Fruit fly (Drosophila melanogaster) whole organism, prepupa: Measurements from ENCODE around the gene CG42693.
A peak's percentile ranks its signal among the peaks of the same experiment; 100 is the strongest.

ENCODE experiments used
- Blimp-1 ChIP-seq: fragments of 200-800 bp; sonication (Bioruptor generic); optimal IDR thresholded peaks from 3 replicates; lab custom pipeline; 2017; ENCODE audit warnings: missing biosample characterization, missing genetic modification characterization, mild to moderate bottlenecking, moderate library complexity, missing genetic modification reagents
- CG10631 ChIP-seq: fragments of 200-800 bp; sonication (Bioruptor generic); optimal IDR thresholded peaks from 2 replicates; lab custom pipeline; 2016; ENCODE audit warnings: missing biosample characterization, missing genetic modification characterization
- CG10669 ChIP-seq: fragments of 200-800 bp; sonication (Bioruptor generic); optimal IDR thresholded peaks from 3 replicates; lab custom pipeline; 2018; ENCODE audit warnings: missing biosample characterization, mild to moderate bottlenecking, missing genetic modification characterization, moderate library complexity
- CG11294 ChIP-seq: fragments of 200-800 bp; sonication (Bioruptor generic); IDR thresholded peaks from 2 replicates; pipeline ENCODE4 v1.3.6; 2022; ENCODE audit warnings: missing biosample characterization, missing genetic modification characterization
- CG11762 ChIP-seq: fragments of 200-800 bp; sonication (Bioruptor generic); optimal IDR thresholded peaks from 3 replicates; lab custom pipeline; 2016; ENCODE audit warnings: missing biosample characterization, missing genetic modification characterization; ENCODE audit not compliant: insufficient read depth
- CG11902 ChIP-seq: fragments of 200-800 bp; sonication (Bioruptor generic); optimal IDR thresholded peaks from 3 replicates; lab custom pipeline; 2016; ENCODE audit warnings: missing biosample characterization, missing genetic modification characterization
- CG15336 ChIP-seq: fragments of 200-800 bp; sonication (Bioruptor generic); IDR thresholded peaks from 2 replicates; pipeline ENCODE4 v1.3.6; 2022; ENCODE audit warnings: missing biosample characterization, missing genetic modification characterization
- CG1621 ChIP-seq: fragments of 200-800 bp; sonication (Bioruptor generic); optimal IDR thresholded peaks from 3 replicates; lab custom pipeline; 2018; ENCODE audit warnings: missing biosample characterization, mild to moderate bottlenecking, missing genetic modification characterization
- CG16779 ChIP-seq: fragments of 200-800 bp; sonication (Bioruptor generic); optimal IDR thresholded peaks from 3 replicates; lab custom pipeline; 2017; ENCODE audit warnings: missing biosample characterization, mild to moderate bottlenecking, missing genetic modification characterization
- CG3032 ChIP-seq: fragments of 200-800 bp; optimal IDR thresholded peaks from 2 replicates; lab custom pipeline; 2019; ENCODE audit warnings: missing biosample characterization, mild to moderate bottlenecking, missing genetic modification characterization, moderate library complexity
- CG32006 ChIP-seq: fragments of 200-800 bp; sonication (Bioruptor generic); optimal IDR thresholded peaks from 3 replicates; lab custom pipeline; 2017; ENCODE audit warnings: missing biosample characterization, mild to moderate bottlenecking, missing genetic modification characterization
- CG34406 ChIP-seq: fragments of 200-800 bp; sonication (Bioruptor generic); optimal IDR thresholded peaks from 3 replicates; lab custom pipeline; 2016; ENCODE audit warnings: missing biosample characterization, missing genetic modification characterization
- CG3919 ChIP-seq: fragments of 200-800 bp; sonication (Bioruptor generic); optimal IDR thresholded peaks from 3 replicates; lab custom pipeline; 2016; ENCODE audit warnings: missing biosample characterization, missing genetic modification characterization
- CG4318 ChIP-seq: fragments of 200-800 bp; sonication (Bioruptor generic); optimal IDR thresholded peaks from 3 replicates; lab custom pipeline; 2017; ENCODE audit warnings: missing biosample characterization, mild to moderate bottlenecking, missing genetic modification characterization
- CG6163 ChIP-seq: fragments of 200-800 bp; sonication (Bioruptor generic); IDR thresholded peaks from 3 replicates; pipeline ENCODE4 v1.3.6; 2022; ENCODE audit warnings: missing biosample characterization, missing genetic modification characterization
- CG6792 ChIP-seq: fragments of 200-800 bp; sonication (Bioruptor generic); optimal IDR thresholded peaks from 3 replicates; lab custom pipeline; 2016; ENCODE audit warnings: missing biosample characterization, missing genetic modification characterization
- CG6854 ChIP-seq: fragments of 200-800 bp; sonication (Bioruptor generic); optimal IDR thresholded peaks from 2 replicates; lab custom pipeline; 2017; ENCODE audit warnings: missing biosample characterization, mild to moderate bottlenecking, missing genetic modification characterization
- CG7368 ChIP-seq: fragments of 200-800 bp; sonication (Bioruptor generic); optimal IDR thresholded peaks from 3 replicates; lab custom pipeline; 2016; ENCODE audit warnings: missing biosample characterization, missing genetic modification characterization
- CG8119 ChIP-seq: fragments of 200-800 bp; sonication (Bioruptor generic); IDR thresholded peaks from 3 replicates; pipeline ENCODE4 v1.3.6; 2022; ENCODE audit warnings: missing biosample characterization, missing genetic modification characterization
- CG8319 ChIP-seq: fragments of 200-800 bp; sonication (Bioruptor generic); optimal IDR thresholded peaks from 3 replicates; lab custom pipeline; 2016; ENCODE audit warnings: missing biosample characterization, missing genetic modification characterization
- CG8632 ChIP-seq: fragments of 200-800 bp; sonication (Bioruptor generic); optimal IDR thresholded peaks from 3 replicates; lab custom pipeline; 2016; ENCODE audit warnings: missing biosample characterization, missing genetic modification characterization
- Eip75B ChIP-seq: fragments of 200-800 bp; sonication (Bioruptor generic); optimal IDR thresholded peaks from 3 replicates; lab custom pipeline; 2016; ENCODE audit warnings: missing biosample characterization, missing genetic modification characterization
- Eip78C ChIP-seq: fragments of 200-800 bp; sonication (Bioruptor generic); peaks from one replicate; lab custom pipeline; 2016; ENCODE audit warnings: missing biosample characterization, missing genetic modification characterization
- Eip93F ChIP-seq: fragments of 200-800 bp; sonication (Bioruptor generic); optimal IDR thresholded peaks from 2 replicates; lab custom pipeline; 2016; ENCODE audit warnings: missing biosample characterization, mild to moderate bottlenecking, missing genetic modification characterization
- Ets21C ChIP-seq: fragments of 200-800 bp; sonication (Bioruptor generic); optimal IDR thresholded peaks from 3 replicates; lab custom pipeline; 2016; ENCODE audit warnings: missing biosample characterization, missing genetic modification characterization
- Ets96B ChIP-seq: fragments of 200-800 bp; optimal IDR thresholded peaks from 2 replicates; lab custom pipeline; 2019; ENCODE audit warnings: missing biosample characterization, mild to moderate bottlenecking, missing genetic modification characterization, moderate library complexity
- Gug ChIP-seq: fragments of 200-800 bp; sonication (Bioruptor generic); IDR thresholded peaks from 2 replicates; pipeline ENCODE4 v1.3.6; 2022; ENCODE audit warnings: missing biosample characterization, missing genetic modification characterization
- Hr4 ChIP-seq: fragments of 200-800 bp; sonication (Bioruptor generic); optimal IDR thresholded peaks from 3 replicates; lab custom pipeline; 2016; ENCODE audit warnings: missing biosample characterization, missing genetic modification characterization
- Lpt ChIP-seq: fragments of 200-800 bp; sonication (Bioruptor generic); optimal IDR thresholded peaks from 3 replicates; lab custom pipeline; 2016; ENCODE audit warnings: missing biosample characterization, missing genetic modification characterization
- Met ChIP-seq: fragments of 200-800 bp; sonication (Bioruptor generic); optimal IDR thresholded peaks from 3 replicates; lab custom pipeline; 2016; ENCODE audit warnings: missing biosample characterization, missing genetic modification characterization
- OdsH ChIP-seq: fragments of 200-800 bp; sonication (Bioruptor generic); optimal IDR thresholded peaks from 3 replicates; lab custom pipeline; 2016; ENCODE audit warnings: missing biosample characterization, missing genetic modification characterization
- Smox ChIP-seq: fragments of 200-800 bp; sonication (Bioruptor generic); optimal IDR thresholded peaks from 3 replicates; lab custom pipeline; 2016; ENCODE audit warnings: missing biosample characterization, missing genetic modification characterization
- Sox102F ChIP-seq: fragments of 200-800 bp; sonication (Bioruptor generic); optimal IDR thresholded peaks from 2 replicates; lab custom pipeline; 2016; ENCODE audit warnings: missing biosample characterization, mild to moderate bottlenecking, missing genetic modification characterization
- Sox15 ChIP-seq: fragments of 200-800 bp; sonication (Bioruptor generic); optimal IDR thresholded peaks from 3 replicates; lab custom pipeline; 2016; ENCODE audit warnings: missing biosample characterization, missing genetic modification characterization
- achi ChIP-seq: fragments of 200-800 bp; sonication (Bioruptor generic); optimal IDR thresholded peaks from 3 replicates; lab custom pipeline; 2016; ENCODE audit warnings: missing biosample characterization, missing genetic modification characterization
- eg ChIP-seq: fragments of 200-800 bp; sonication (Bioruptor generic); IDR thresholded peaks from 3 replicates; pipeline ENCODE4 v1.3.6; 2022; ENCODE audit warnings: missing biosample characterization, missing genetic modification characterization
- esn ChIP-seq: fragments of 200-800 bp; sonication (Bioruptor generic); optimal IDR thresholded peaks from 2 replicates; lab custom pipeline; 2016; ENCODE audit warnings: missing biosample characterization, mild to moderate bottlenecking, missing genetic modification characterization, moderate library complexity
- fd85E ChIP-seq: fragments of 200-800 bp; sonication (Bioruptor generic); optimal IDR thresholded peaks from 3 replicates; lab custom pipeline; 2016; ENCODE audit warnings: missing biosample characterization, missing genetic modification characterization
- net ChIP-seq: fragments of 200-800 bp; sonication (Bioruptor generic); optimal IDR thresholded peaks from 3 replicates; lab custom pipeline; 2016; ENCODE audit warnings: missing biosample characterization, missing genetic modification characterization
- pdm3 ChIP-seq: fragments of 200-800 bp; sonication (Bioruptor generic); optimal IDR thresholded peaks from 3 replicates; lab custom pipeline; 2016; ENCODE audit warnings: missing biosample characterization, missing genetic modification characterization
- salr ChIP-seq, 2 experiments: fragments of 200-800 bp; sonication (Bioruptor generic); optimal IDR thresholded peaks; 3 replicates each; lab custom pipeline; 2016 to 2018; ENCODE audit warnings: missing biosample characterization in 2 of 2, missing genetic modification characterization in 2 of 2, mild to moderate bottlenecking in 1 of 2
- spab ChIP-seq: fragments of 200-800 bp; sonication (Bioruptor generic); optimal IDR thresholded peaks from 2 replicates; lab custom pipeline; 2017; ENCODE audit warnings: missing biosample characterization, mild to moderate bottlenecking, missing genetic modification characterization, missing genetic modification reagents
- ss ChIP-seq, 2 experiments: fragments of 200-800 bp; sonication (Bioruptor generic); optimal IDR thresholded peaks; 2 replicates in 1 of 2; 3 replicates in 1 of 2; lab custom pipeline; 2017 to 2018; ENCODE audit warnings: mild to moderate bottlenecking in 2 of 2, missing biosample characterization in 2 of 2, missing genetic modification characterization in 2 of 2, moderate library complexity in 1 of 2
- vri ChIP-seq: fragments of 200-800 bp; sonication (Bioruptor generic); optimal IDR thresholded peaks from 3 replicates; lab custom pipeline; 2016; ENCODE audit warnings: missing biosample characterization, mild to moderate bottlenecking, missing genetic modification characterization

CG42693 gene

dm6 chr3R:31706142-31706894 lies 1.8 kb downstream of the CG42693 start (continued):
- TF ChIP-seq CG3919 (GFP tag; lab: Kevin White, UChicago) (peak; percentile 79), CG6792 (no peak), CG15336 (peak; percentile 68), esn (no peak), ss (GFP tag; optimal IDR thresholded peaks at IDR 0.05; lab: Kevin White, UChicago) (peak in 1 of 2 experiments; percentile 1), CG8632 (GFP tag; lab: Kevin White, UChicago) (no peak), Gug (GFP tag; lab: Robert Waterston, UW) (peak; percentile 53), CG10631 (GFP tag; lab: Kevin White, UChicago) (peak; percentile 83), Lpt (peak; percentile 83), CG32006 (peak; percentile 77), net (GFP tag; lab: Kevin White, UChicago) (peak; percentile 31), CG6854 (GFP tag; lab: Kevin White, UChicago) (no peak), CG10669 (GFP tag; lab: Kevin White, UChicago) (peak; percentile 59)

- TF ChIP-seq Ets96B (tag; lab: Kevin White, UChicago) (peak; percentile 3), Eip78C (peak; percentile 36), CG8319 (GFP tag; lab: Kevin White, UChicago) (no peak), CG11294 (no peak), Blimp-1 (no peak), CG11902 (GFP tag; lab: Kevin White, UChicago) (no peak), CG8119 (0 out of 3 replicates have a peak, but pooled peaks have one; percentile 33)
Observed at dm6 chr3R:31704524-31705215, 3.5 kb downstream of the CG42693 start.

DNA sequence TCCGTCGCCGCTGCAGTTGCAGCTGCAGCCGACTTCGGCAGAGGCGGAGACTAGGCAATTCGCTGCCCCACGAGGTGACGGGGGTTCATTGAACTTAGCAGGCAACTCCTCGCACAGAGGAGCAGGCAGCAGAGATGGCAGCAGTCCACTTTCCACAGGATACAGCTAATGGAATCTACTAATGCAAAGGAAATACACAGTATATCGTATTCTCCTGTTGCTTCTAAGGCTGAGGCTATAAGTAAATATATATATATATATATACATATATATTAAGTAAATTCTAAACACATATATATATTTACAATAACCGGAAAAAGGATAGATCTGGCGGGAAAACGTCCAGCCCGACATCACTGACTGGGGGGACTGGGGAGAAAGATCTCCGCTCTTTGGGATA lies 4.8 kb downstream of the CG42693 start:
- TF ChIP-seq vri (GFP tag; lab: Kevin White, UChicago) (no peak), eg (GFP tag; lab: Robert Waterston, UW) (no peak), Ets96B (tag; lab: Kevin White, UChicago) (peak; percentile 8), CG6792 (no peak), spab (peak; percentile 15), CG7368 (no peak), CG3032 (peak; percentile 18), OdsH (GFP tag; lab: Kevin White, UChicago) (no peak)

dm6 chr3R:31701934-31702333 lies 6.2 kb downstream of the CG42693 start:
- no peak for TF ChIP-seq Sox15 (GFP tag; lab: Kevin White, UChicago)
- TF ChIP-seq CG10631 (GFP tag; lab: Kevin White, UChicago), result no peak
- TF ChIP-seq CG4318, result no peak
- no peak for TF ChIP-seq CG11762
- TF ChIP-seq CG6163 (GFP tag; lab: Robert Waterston, UW), result 0 out of 3 replicates have a peak, but pooled peaks have one; percentile 8
- no peak for TF ChIP-seq achi (GFP tag; lab: Kevin White, UChicago)
- no peak for TF ChIP-seq Gug (GFP tag; lab: Robert Waterston, UW)
- TF ChIP-seq ss (GFP tag; optimal IDR thresholded peaks at IDR 0.05; lab: Kevin White, UChicago), result peak; percentile 40 to 53
- no peak for TF ChIP-seq CG8319 (GFP tag; lab: Kevin White, UChicago)
- TF ChIP-seq CG34406, result no peak
- peak; percentile 39 for TF ChIP-seq vri (GFP tag; lab: Kevin White, UChicago)
- TF ChIP-seq net (GFP tag; lab: Kevin White, UChicago), result peak; percentile 11
- no peak for TF ChIP-seq Eip75B (GFP tag; lab: Kevin White, UChicago)
- peak; percentile 44 for TF ChIP-seq CG1621 (tag; lab: Kevin White, UChicago)
- no peak for TF ChIP-seq Ets96B (tag; lab: Kevin White, UChicago)
- no peak for TF ChIP-seq fd85E (GFP tag; lab: Kevin White, UChicago)
- no peak for TF ChIP-seq Smox (GFP tag; lab: Kevin White, UChicago)
- TF ChIP-seq CG6792, result no peak
- no peak for TF ChIP-seq Lpt
- TF ChIP-seq Ets21C (GFP tag; lab: Kevin White, UChicago), result no peak
- TF ChIP-seq Eip93F, result no peak
- TF ChIP-seq salr (GFP tag; optimal IDR thresholded peaks at IDR 0.05; lab: Kevin White, UChicago), result no peak
- TF ChIP-seq Sox102F (GFP tag; lab: Kevin White, UChicago), result no peak
- TF ChIP-seq eg (GFP tag; lab: Robert Waterston, UW), result no peak
- TF ChIP-seq Eip78C, result peak; percentile 66
- no peak for TF ChIP-seq CG16779 (tag; lab: Kevin White, UChicago)
- TF ChIP-seq Hr4 (GFP tag; lab: Kevin White, UChicago), result no peak
- TF ChIP-seq pdm3, result no peak
- no peak for TF ChIP-seq Met
